Fruit fly (Drosophila melanogaster) S2 (cell line): ENCODE measurements around the gene spri.
A peak's percentile ranks its signal among the peaks of the same experiment; 100 is the strongest.

Experiments used
- CG8478 ChIP-seq: fragments of >200 bp; optimal IDR thresholded peaks from 2 replicates; lab custom pipeline; 2018
- CTCF ChIP-seq, 2 experiments: fragments of >200 bp; optimal IDR thresholded peaks; 2 replicates each; lab custom pipeline; 2018

dm6 chrX:10463056-10463710 lies 122.0 kb downstream of the spri start:
- TF ChIP-seq CG8478 (lab: Kevin White, UChicago) (peak; percentile 18), CTCF (optimal IDR thresholded peaks at IDR 0.05; lab: Kevin White, UChicago) (peak in 1 of 2 experiments; percentile 20)
